Fruit fly (Drosophila melanogaster) whole organism, embryonic: ENCODE data around the gene CG1927.

Source experiments
- ATbp ChIP-seq: fragments of 200-800 bp; sonication (Bioruptor generic); optimal IDR thresholded peaks from 2 replicates; lab custom pipeline; 2017; ENCODE audit warnings: missing biosample characterization, mild to moderate bottlenecking, missing genetic modification characterization, missing genetic modification reagents
- Asciz ChIP-seq: fragments of 200-800 bp; sonication (Bioruptor generic); optimal IDR thresholded peaks from 2 replicates; lab custom pipeline; 2017; ENCODE audit warnings: missing biosample characterization, mild to moderate bottlenecking, missing genetic modification characterization, missing genetic modification reagents
- CG10147 ChIP-seq: fragments of 200-800 bp; sonication (Bioruptor generic); optimal IDR thresholded peaks from 2 replicates; lab custom pipeline; 2019; ENCODE audit warnings: missing biosample characterization, mild to moderate bottlenecking, missing genetic modification characterization, moderate library complexity
- CG10462 ChIP-seq: fragments of 200-800 bp; sonication (Bioruptor generic); optimal IDR thresholded peaks from 2 replicates; lab custom pipeline; 2016; ENCODE audit warnings: missing biosample characterization, missing genetic modification characterization
- CG10654 ChIP-seq: fragments of 200-800 bp; sonication (Bioruptor generic); optimal IDR thresholded peaks from 2 replicates; lab custom pipeline; 2016; ENCODE audit warnings: missing biosample characterization, missing genetic modification characterization
- CG11504 ChIP-seq: fragments of 200-800 bp; sonication (Bioruptor generic); optimal IDR thresholded peaks from 3 replicates; lab custom pipeline; 2019; ENCODE audit warnings: missing biosample characterization, mild to moderate bottlenecking, missing genetic modification characterization, moderate library complexity
- CG11695 ChIP-seq: fragments of 200-800 bp; sonication (Bioruptor generic); IDR thresholded peaks from 3 replicates; pipeline ENCODE4 v1.3.6; 2022; ENCODE audit warnings: missing biosample characterization, missing genetic modification characterization
- CG1603 ChIP-seq: fragments of 200-800 bp; sonication (Bioruptor generic); optimal IDR thresholded peaks from 2 replicates; lab custom pipeline; 2019; ENCODE audit warnings: missing biosample characterization, mild to moderate bottlenecking, missing genetic modification characterization, moderate library complexity
- CG17361 ChIP-seq: fragments of 200-800 bp; sonication (Bioruptor generic); IDR thresholded peaks from 3 replicates; pipeline ENCODE4 v1.3.6; 2022; ENCODE audit warnings: missing biosample characterization, missing genetic modification characterization
- CG2129 ChIP-seq: fragments of 200-800 bp; sonication (Bioruptor generic); IDR thresholded peaks from 2 replicates; pipeline ENCODE4 v1.3.6; 2022; ENCODE audit warnings: missing biosample characterization, missing genetic modification characterization; ENCODE audit not compliant: partially characterized antibody
- CG31388 ChIP-seq: fragments of 200-800 bp; sonication (Bioruptor generic); optimal IDR thresholded peaks from 2 replicates; lab custom pipeline; 2016; ENCODE audit warnings: missing biosample characterization, missing genetic modification characterization
- CG4617 ChIP-seq: fragments of 200-800 bp; sonication (Bioruptor generic); optimal IDR thresholded peaks from 3 replicates; lab custom pipeline; 2016; ENCODE audit warnings: missing biosample characterization, missing genetic modification characterization, borderline replicate concordance
- CG7271 ChIP-seq: fragments of 200-800 bp; sonication (Bioruptor generic); optimal IDR thresholded peaks from 2 replicates; lab custom pipeline; 2018; ENCODE audit warnings: missing biosample characterization, mild to moderate bottlenecking, missing genetic modification characterization, moderate library complexity
- CG9876 ChIP-seq: fragments of 200-800 bp; sonication (Bioruptor generic); optimal IDR thresholded peaks from 2 replicates; lab custom pipeline; 2016; ENCODE audit warnings: missing biosample characterization, missing genetic modification characterization
- CHES-1-like ChIP-seq: fragments of 200-800 bp; sonication (Bioruptor generic); optimal IDR thresholded peaks from 2 replicates; lab custom pipeline; 2016; ENCODE audit warnings: missing biosample characterization, missing genetic modification characterization
- CoRest ChIP-seq: fragments of 200-800 bp; sonication (Bioruptor generic); optimal IDR thresholded peaks from 3 replicates; lab custom pipeline; 2018; ENCODE audit warnings: missing biosample characterization, mild to moderate bottlenecking, missing genetic modification characterization, moderate library complexity
- Dad ChIP-seq: fragments of 200-800 bp; sonication (Bioruptor generic); optimal IDR thresholded peaks from 3 replicates; lab custom pipeline; 2016; ENCODE audit warnings: missing biosample characterization, missing genetic modification characterization
- Ets97D ChIP-seq: fragments of 200-800 bp; sonication (Bioruptor generic); optimal IDR thresholded peaks from 3 replicates; lab custom pipeline; 2016; ENCODE audit warnings: missing biosample characterization, missing genetic modification characterization
- H2.0 ChIP-seq: fragments of 200-800 bp; sonication (Bioruptor generic); IDR thresholded peaks from 2 replicates; pipeline ENCODE4 v1.3.6; 2022; ENCODE audit warnings: missing biosample characterization, missing genetic modification characterization
- HLH3B ChIP-seq: fragments of 200-800 bp; sonication (Bioruptor generic); IDR thresholded peaks from 2 replicates; pipeline ENCODE4 v1.3.6; 2022; ENCODE audit warnings: missing biosample characterization, missing genetic modification characterization
- HLH54F ChIP-seq: fragments of 200-800 bp; sonication (Bioruptor generic); optimal IDR thresholded peaks from 3 replicates; lab custom pipeline; 2016; ENCODE audit warnings: missing biosample characterization, missing genetic modification characterization
- Hr3 ChIP-seq: fragments of 200-800 bp; sonication (Bioruptor generic); optimal IDR thresholded peaks from 3 replicates; lab custom pipeline; 2016; ENCODE audit warnings: missing biosample characterization, missing genetic modification characterization
- Hr78 ChIP-seq, 2 experiments: fragments of 200-800 bp in 1 of 2; fragments of >200 bp in 1 of 2; sonication (Bioruptor generic) in 1 of 2; optimal IDR thresholded peaks; 2 replicates each; lab custom pipeline; 2017 to 2019; ENCODE audit warnings: missing biosample characterization in 2 of 2, missing genetic modification characterization in 2 of 2, mild to moderate bottlenecking in 1 of 2, moderate library complexity in 1 of 2
- MESR4 ChIP-seq: fragments of 200-800 bp; sonication (Bioruptor generic); optimal IDR thresholded peaks from 2 replicates; lab custom pipeline; 2018; ENCODE audit warnings: missing biosample characterization, mild to moderate bottlenecking, missing genetic modification characterization, moderate library complexity
- Optix ChIP-seq: fragments of 200-800 bp; sonication (Bioruptor generic); IDR thresholded peaks from 3 replicates; pipeline ENCODE4 v1.3.6; 2022; ENCODE audit warnings: missing biosample characterization, missing genetic modification characterization
- Sin3A ChIP-seq: fragments of >200 bp; optimal IDR thresholded peaks from 2 replicates; lab custom pipeline; 2018
- Sry-β ChIP-seq: fragments of 200-800 bp; sonication (Bioruptor generic); optimal IDR thresholded peaks from 2 replicates; lab custom pipeline; 2018; ENCODE audit warnings: missing biosample characterization, mild to moderate bottlenecking, missing genetic modification characterization, moderate library complexity
- YL-1 ChIP-seq: fragments of 200-800 bp; sonication (Bioruptor generic); optimal IDR thresholded peaks from 3 replicates; lab custom pipeline; 2017; ENCODE audit warnings: missing biosample characterization, mild to moderate bottlenecking, missing genetic modification characterization
- amos ChIP-seq: fragments of 200-800 bp; sonication (Bioruptor generic); IDR thresholded peaks from 2 replicates; pipeline ENCODE4 v1.3.6; 2022; ENCODE audit warnings: missing biosample characterization, missing genetic modification characterization; ENCODE audit not compliant: partially characterized antibody
- bigmax ChIP-seq: fragments of 200-800 bp; sonication (Bioruptor generic); optimal IDR thresholded peaks from 2 replicates; lab custom pipeline; 2018; ENCODE audit warnings: missing biosample characterization, mild to moderate bottlenecking, missing genetic modification characterization
- chinmo ChIP-seq: fragments of 200-800 bp; sonication (Bioruptor generic); IDR thresholded peaks from 4 replicates; pipeline ENCODE4 v1.3.6; 2022; ENCODE audit warnings: missing biosample characterization, missing genetic modification characterization; ENCODE audit not compliant: partially characterized antibody
- dysf ChIP-seq: fragments of 200-800 bp; sonication (Bioruptor generic); IDR thresholded peaks from 3 replicates; pipeline ENCODE4 v1.3.6; 2022; ENCODE audit warnings: missing biosample characterization, missing genetic modification characterization
- fru ChIP-seq: fragments of >200 bp; optimal IDR thresholded peaks from 2 replicates; lab custom pipeline; 2017
- gem ChIP-seq: fragments of 200-800 bp; sonication (Bioruptor generic); optimal IDR thresholded peaks from 2 replicates; lab custom pipeline; 2019; ENCODE audit warnings: missing biosample characterization, mild to moderate bottlenecking, missing genetic modification characterization, moderate library complexity
- gfzf ChIP-seq: fragments of 200-800 bp; sonication (Bioruptor generic); optimal IDR thresholded peaks from 2 replicates; lab custom pipeline; 2016; ENCODE audit warnings: missing biosample characterization, mild to moderate bottlenecking, missing genetic modification characterization, moderate library complexity
- h ChIP-seq: fragments of >200 bp; optimal IDR thresholded peaks from 2 replicates; lab custom pipeline; 2017
- hb ChIP-seq: fragments of 200-800 bp; sonication (Bioruptor generic); IDR thresholded peaks from 3 replicates; pipeline ENCODE4 v1.3.6; 2022; ENCODE audit warnings: missing biosample characterization, missing genetic modification characterization; ENCODE audit not compliant: partially characterized antibody
- jumu ChIP-seq: fragments of 200-800 bp; sonication (Bioruptor generic); optimal IDR thresholded peaks from 3 replicates; lab custom pipeline; 2016; ENCODE audit warnings: missing biosample characterization, missing genetic modification characterization
- kay ChIP-seq: fragments of 200-800 bp; sonication (Bioruptor generic); optimal IDR thresholded peaks from 2 replicates; lab custom pipeline; 2016; ENCODE audit warnings: missing biosample characterization, missing genetic modification characterization
- lilli ChIP-seq: fragments of 200-800 bp; sonication (Bioruptor generic); optimal IDR thresholded peaks from 3 replicates; lab custom pipeline; 2016; ENCODE audit warnings: missing biosample characterization, missing genetic modification characterization
- org-1 ChIP-seq: fragments of 200-800 bp; sonication (Bioruptor generic); optimal IDR thresholded peaks from 2 replicates; lab custom pipeline; 2017; ENCODE audit warnings: missing biosample characterization, missing genetic modification characterization
- sob ChIP-seq: fragments of 200-800 bp; sonication (Bioruptor generic); IDR thresholded peaks from 2 replicates; pipeline ENCODE4 v1.3.6; 2022; ENCODE audit warnings: missing biosample characterization, missing genetic modification characterization
- stwl ChIP-seq: fragments of 200-800 bp; sonication (Bioruptor generic); optimal IDR thresholded peaks from 3 replicates; lab custom pipeline; 2018; ENCODE audit warnings: missing biosample characterization, mild to moderate bottlenecking, missing genetic modification characterization, moderate library complexity
- tll ChIP-seq, 2 experiments: fragments of 200-800 bp in 1 of 2; fragments of >200 bp in 1 of 2; sonication (Bioruptor generic) in 1 of 2; optimal IDR thresholded peaks; 2 replicates each; lab custom pipeline; 2017 to 2019; ENCODE audit warnings: missing biosample characterization in 2 of 2, missing genetic modification characterization in 2 of 2, mild to moderate bottlenecking in 1 of 2, moderate library complexity in 1 of 2
- tna ChIP-seq: fragments of 200-800 bp; sonication (Bioruptor generic); IDR thresholded peaks from 2 replicates; pipeline ENCODE4 v1.3.6; 2022; ENCODE audit warnings: missing biosample characterization, missing genetic modification characterization; ENCODE audit not compliant: partially characterized antibody
- trem ChIP-seq: fragments of 200-800 bp; optimal IDR thresholded peaks from 3 replicates; lab custom pipeline; 2019; ENCODE audit warnings: missing biosample characterization, mild to moderate bottlenecking, missing genetic modification characterization, moderate library complexity
- twi ChIP-seq: fragments of 200-800 bp; optimal IDR thresholded peaks from 2 replicates; lab custom pipeline; 2019; ENCODE audit warnings: missing biosample characterization, mild to moderate bottlenecking, missing genetic modification characterization, moderate library complexity
- vnd ChIP-seq: fragments of 200-800 bp; sonication (Bioruptor generic); IDR thresholded peaks from 3 replicates; pipeline ENCODE4 v1.3.6; 2022; ENCODE audit warnings: missing biosample characterization, missing genetic modification characterization; ENCODE audit not compliant: partially characterized antibody
- vvl ChIP-seq: fragments of 200-800 bp; sonication (Bioruptor generic); IDR thresholded peaks from 2 replicates; pipeline ENCODE4 v1.3.6; 2022; ENCODE audit warnings: missing biosample characterization, missing genetic modification characterization
- zen2 ChIP-seq: fragments of 200-800 bp; sonication (Bioruptor generic); IDR thresholded peaks from 3 replicates; pipeline ENCODE4 v1.3.6; 2022; ENCODE audit warnings: missing biosample characterization, missing genetic modification characterization; ENCODE audit not compliant: partially characterized antibody

Gene CG1927

dm6 chr3L:1940843-1941418 is 28.9 kb downstream of the CG1927 start, which contains the start of gene Mfap1 (continued):
- TF ChIP-seq dysf (GFP tag; lab: Robert Waterston, UW) (no peak), Hr78 (GFP tag; optimal IDR thresholded peaks at IDR 0.05; lab: Kevin White, UChicago) (no peak), gem (tag; lab: Kevin White, UChicago) (no peak), CG4617 (GFP tag; lab: Kevin White, UChicago) (peak; percentile 84), stwl (tag; lab: Kevin White, UChicago) (peak; percentile 67), kay (GFP tag; lab: Kevin White, UChicago) (no peak), sob (no peak), CG17361 (GFP tag; lab: Robert Waterston, UW) (no peak), zen2 (GFP tag; lab: Robert Waterston, UW) (no peak; the same call in 2 of the 3 replicates), h (no peak), trem (tag; lab: Kevin White, UChicago) (peak; percentile 46), twi (no peak), bigmax (GFP tag; lab: Kevin White, UChicago) (no peak), Dad (GFP tag; lab: Kevin White, UChicago) (no peak), MESR4 (GFP tag; lab: Kevin White, UChicago) (peak; percentile 67), CG7271 (tag; lab: Kevin White, UChicago) (no peak), CoRest (tag; lab: Kevin White, UChicago) (no peak), vnd (0 out of 3 replicates have a peak, but pooled peaks have one; percentile 43), gfzf (GFP tag; lab: Kevin White, UChicago) (peak; percentile 32), CG10147 (GFP tag; lab: Kevin White, UChicago) (no peak), HLH3B (0 out of 2 replicates have a peak, but pooled peaks have one; percentile 20), Asciz (no peak), CG11504 (tag; lab: Kevin White, UChicago) (no peak), org-1 (GFP tag; lab: Kevin White, UChicago) (no peak), jumu (GFP tag; lab: Kevin White, UChicago) (no peak), Optix (no peak), Sin3A (lab: Kevin White, UChicago) (peak; percentile 11), H2.0 (no peak), CG10654 (GFP tag; lab: Kevin White, UChicago) (peak; percentile 3), hb (GFP tag; lab: Robert Waterston, UW) (peak; percentile 58; the same call in 2 of the 3 replicates), ATbp (no peak), amos (GFP tag; lab: Robert Waterston, UW) (peak; percentile 87), Ets97D (GFP tag; lab: Kevin White, UChicago) (peak; percentile 22), chinmo (GFP tag; lab: Robert Waterston, UW) (peak; percentile 88; the same call in 3 of the 4 replicates), tna (GFP tag; lab: Robert Waterston, UW) (peak; percentile 41; the same call in 1 of the 2 replicates), vvl (GFP tag; lab: Robert Waterston, UW) (0 out of 2 replicates have a peak, but pooled peaks have one; percentile 28), CHES-1-like (peak; percentile 8), CG9876 (GFP tag; lab: Kevin White, UChicago) (no peak), Hr3 (GFP tag; lab: Kevin White, UChicago) (no peak), CG31388 (GFP tag; lab: Kevin White, UChicago) (peak; percentile 10), CG10462 (GFP tag; lab: Kevin White, UChicago) (no peak), YL-1 (GFP tag; lab: Kevin White, UChicago) (peak; percentile 33), fru (no peak), tll (GFP tag; optimal IDR thresholded peaks at IDR 0.05; lab: Kevin White, UChicago) (no peak), lilli (GFP tag; lab: Kevin White, UChicago) (peak; percentile 18), Sry-β (GFP tag; lab: Kevin White, UChicago) (no peak), CG1603 (tag; lab: Kevin White, UChicago) (peak; percentile 66), CG2129 (GFP tag; lab: Robert Waterston, UW) (peak; percentile 35; the same call in 1 of the 2 replicates), HLH54F (GFP tag; lab: Kevin White, UChicago) (no peak), CG11695 (GFP tag; lab: Robert Waterston, UW) (no peak)
